Fruit fly (Drosophila melanogaster) whole organism, adult: Measurements from ENCODE around the gene CG12035.

Experiments used
- CG11617 ChIP-seq: fragments of 200-800 bp; sonication (Bioruptor generic); optimal IDR thresholded peaks from 2 replicates; lab custom pipeline; 2017; ENCODE audit warnings: mild to moderate bottlenecking, missing biosample characterization, missing genetic modification reagents, missing genetic modification characterization
- CG12768 ChIP-seq: fragments of 200-800 bp; sonication (Bioruptor generic); optimal IDR thresholded peaks from 2 replicates; lab custom pipeline; 2017; ENCODE audit warnings: missing biosample characterization, missing genetic modification characterization, mild to moderate bottlenecking, moderate library complexity, missing genetic modification reagents
- CG14711 ChIP-seq: fragments of 200-800 bp; sonication (Bioruptor generic); optimal IDR thresholded peaks from 2 replicates; lab custom pipeline; 2018; ENCODE audit warnings: missing biosample characterization, mild to moderate bottlenecking, missing genetic modification characterization, moderate library complexity
- CG1620 ChIP-seq: fragments of 200-800 bp; sonication (Bioruptor generic); optimal IDR thresholded peaks from 2 replicates; lab custom pipeline; 2016; ENCODE audit warnings: missing biosample characterization, missing genetic modification characterization
- CG33017 ChIP-seq: fragments of 200-800 bp; sonication (Bioruptor generic); optimal IDR thresholded peaks from 2 replicates; lab custom pipeline; 2018; ENCODE audit warnings: missing biosample characterization, mild to moderate bottlenecking, missing genetic modification characterization, moderate library complexity
- CG5204 ChIP-seq: fragments of 200-800 bp; sonication (Bioruptor generic); optimal IDR thresholded peaks from 2 replicates; lab custom pipeline; 2016; ENCODE audit warnings: missing biosample characterization, missing genetic modification characterization
- CG7045 ChIP-seq: fragments of 200-800 bp; sonication (Bioruptor generic); optimal IDR thresholded peaks from 2 replicates; lab custom pipeline; 2017; ENCODE audit warnings: missing biosample characterization, mild to moderate bottlenecking, missing genetic modification characterization
- CG7101 ChIP-seq: fragments of 200-800 bp; sonication (Bioruptor generic); optimal IDR thresholded peaks from 2 replicates; lab custom pipeline; 2018; ENCODE audit warnings: missing biosample characterization, mild to moderate bottlenecking, missing genetic modification characterization, moderate library complexity
- Clk ChIP-seq: fragments of 200-800 bp; sonication (Bioruptor generic); optimal IDR thresholded peaks from 2 replicates; lab custom pipeline; 2017; ENCODE audit warnings: missing biosample characterization, missing genetic modification characterization
- Crg-1 ChIP-seq: fragments of 200-800 bp; sonication (Bioruptor generic); optimal IDR thresholded peaks from 2 replicates; lab custom pipeline; 2016; ENCODE audit warnings: missing biosample characterization, missing genetic modification characterization
- Hr96 ChIP-seq: fragments of 200-800 bp; sonication (Bioruptor generic); optimal IDR thresholded peaks from 2 replicates; lab custom pipeline; 2016; ENCODE audit warnings: missing biosample characterization, missing genetic modification characterization
- Mnt ChIP-seq: fragments of 200-800 bp; sonication (Bioruptor generic); optimal IDR thresholded peaks from 2 replicates; lab custom pipeline; 2016; ENCODE audit warnings: missing biosample characterization, mild to moderate bottlenecking, missing genetic modification characterization
- bab1 ChIP-seq: fragments of 200-800 bp; sonication (Bioruptor generic); optimal IDR thresholded peaks from 3 replicates; lab custom pipeline; 2019; ENCODE audit warnings: missing biosample characterization, mild to moderate bottlenecking, missing genetic modification characterization, moderate library complexity
- cic ChIP-seq: fragments of 200-800 bp; sonication (Bioruptor generic); optimal IDR thresholded peaks from 2 replicates; lab custom pipeline; 2017; ENCODE audit warnings: missing biosample characterization, mild to moderate bottlenecking, missing genetic modification characterization, moderate library complexity
- cnc ChIP-seq, 2 experiments: fragments of >200 bp; optimal IDR thresholded peaks; 2 replicates each; lab custom pipeline; 2017
- kay ChIP-seq: fragments of 200-800 bp; sonication (Bioruptor generic); peaks from one replicate; lab custom pipeline; 2016; ENCODE audit warnings: missing biosample characterization, missing genetic modification characterization, borderline replicate concordance
- ovo ChIP-seq: fragments of 200-800 bp; sonication (Bioruptor generic); optimal IDR thresholded peaks from 2 replicates; lab custom pipeline; 2016; ENCODE audit warnings: missing biosample characterization, missing genetic modification characterization
- pad ChIP-seq: fragments of 200-800 bp; sonication (Bioruptor generic); optimal IDR thresholded peaks from 3 replicates; lab custom pipeline; 2017; ENCODE audit warnings: missing biosample characterization, missing genetic modification characterization, mild to moderate bottlenecking, moderate library complexity, missing genetic modification reagents
- tj ChIP-seq: fragments of 200-800 bp; sonication (Bioruptor generic); optimal IDR thresholded peaks from 3 replicates; lab custom pipeline; 2017; ENCODE audit warnings: missing biosample characterization, mild to moderate bottlenecking, missing genetic modification characterization, moderate library complexity
- toe ChIP-seq: fragments of 200-800 bp; sonication (Bioruptor generic); optimal IDR thresholded peaks from 2 replicates; lab custom pipeline; 2016; ENCODE audit warnings: missing biosample characterization, missing genetic modification characterization

The CG12035 gene

DNA sequence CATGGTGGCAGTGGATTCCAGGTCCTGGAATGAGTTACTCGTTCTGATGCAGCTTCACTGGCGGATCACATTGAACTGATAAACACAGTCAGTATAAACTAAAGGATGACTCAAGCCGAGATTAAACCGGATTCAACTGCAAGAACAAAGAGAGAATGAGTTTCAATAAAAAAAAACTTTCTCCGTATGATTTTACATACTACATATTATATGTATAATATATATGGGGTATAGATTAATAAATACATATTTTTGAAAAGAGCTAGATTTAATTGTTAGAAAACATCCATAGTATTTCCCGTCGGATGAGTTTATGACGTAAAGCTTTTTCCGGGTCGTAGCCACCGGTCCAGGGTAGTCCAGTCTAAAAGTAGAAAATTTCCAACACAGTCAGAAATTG, at the start of gene CG12035:
Gene CG12035, plus strand, starts transcription at position 301 of the 400 bp plus-strand sequence.
- TF ChIP-seq kay (GFP tag; lab: Kevin White, UChicago) (no peak), pad (GFP tag; lab: Kevin White, UChicago) (no peak), CG14711 (no peak), CG12768 (GFP tag; lab: Kevin White, UChicago) (no peak), ovo (GFP tag; lab: Kevin White, UChicago) (no peak), CG7101 (tag; lab: Kevin White, UChicago) (no peak), tj (no peak), CG7045 (GFP tag; lab: Kevin White, UChicago) (no peak), cic (GFP tag; lab: Kevin White, UChicago) (no peak), CG11617 (GFP tag; lab: Kevin White, UChicago) (no peak), CG1620 (GFP tag; lab: Kevin White, UChicago) (no peak), CG33017 (tag; lab: Kevin White, UChicago) (no peak), Clk (GFP tag; lab: Kevin White, UChicago) (no peak), Crg-1 (GFP tag; lab: Kevin White, UChicago) (no peak), Mnt (no peak), Hr96 (no peak), toe (no peak), CG5204 (no peak), cnc (optimal IDR thresholded peaks at IDR 0.05; lab: Kevin White, UChicago) (no peak)

DNA sequence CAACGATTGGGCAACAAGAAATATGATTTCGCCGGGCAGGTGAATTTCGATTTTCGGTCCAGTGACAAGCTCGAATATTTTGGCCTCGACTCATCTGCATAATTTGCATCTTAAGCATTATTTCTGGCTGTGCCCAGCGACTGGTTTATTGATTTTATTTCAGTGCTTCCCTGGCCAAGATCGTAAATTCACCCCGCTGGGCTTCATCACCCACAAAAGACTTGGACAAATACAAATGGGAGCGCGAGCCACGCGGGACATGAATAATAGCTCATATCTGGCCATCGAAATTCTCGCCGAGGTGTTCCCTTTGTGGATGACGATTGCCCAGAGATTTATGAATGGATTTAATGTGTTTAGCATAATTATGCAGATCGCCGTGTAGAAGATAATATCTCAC, 48.9 kb upstream of the CG12035 start:
- TF ChIP-seq CG12768 (GFP tag; lab: Kevin White, UChicago), result no peak
- no peak for TF ChIP-seq CG11617 (GFP tag; lab: Kevin White, UChicago)
- no peak for TF ChIP-seq CG7045 (GFP tag; lab: Kevin White, UChicago)
- no peak for TF ChIP-seq kay (GFP tag; lab: Kevin White, UChicago)
- TF ChIP-seq Mnt, result no peak
- TF ChIP-seq Crg-1 (GFP tag; lab: Kevin White, UChicago), result no peak
- no peak for TF ChIP-seq tj
- TF ChIP-seq CG33017 (tag; lab: Kevin White, UChicago), result no peak
- TF ChIP-seq Hr96, result no peak
- no peak for TF ChIP-seq toe
- no peak for TF ChIP-seq Clk (GFP tag; lab: Kevin White, UChicago)
- no peak for TF ChIP-seq cic (GFP tag; lab: Kevin White, UChicago)
- no peak for TF ChIP-seq ovo (GFP tag; lab: Kevin White, UChicago)
- TF ChIP-seq CG1620 (GFP tag; lab: Kevin White, UChicago), result no peak
- TF ChIP-seq cnc (optimal IDR thresholded peaks at IDR 0.05; lab: Kevin White, UChicago), result no peak

DNA sequence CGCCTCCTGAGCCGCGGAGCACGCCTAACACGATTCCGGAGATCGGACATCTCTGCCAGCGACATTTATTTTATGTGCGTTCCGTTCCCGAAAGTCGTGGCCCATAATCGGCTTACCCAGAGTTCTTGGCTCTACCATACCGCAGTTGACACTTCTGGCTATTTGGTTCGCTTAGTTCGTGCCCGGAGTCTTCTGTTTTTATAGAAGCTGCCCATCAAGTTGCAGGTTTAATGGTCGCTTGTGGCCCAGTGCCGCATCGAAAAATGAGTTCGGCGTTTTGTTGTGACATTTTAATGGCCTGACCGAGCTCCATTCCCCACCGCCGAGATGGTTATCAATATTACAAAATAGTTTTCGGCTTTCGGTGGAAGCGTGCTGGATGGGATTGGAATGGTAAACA, 48.0 kb upstream of the CG12035 start:
- TF ChIP-seq CG1620 (GFP tag; lab: Kevin White, UChicago) (no peak), Mnt (no peak), kay (GFP tag; lab: Kevin White, UChicago) (no peak), CG5204 (no peak), Clk (GFP tag; lab: Kevin White, UChicago) (no peak), CG12768 (GFP tag; lab: Kevin White, UChicago) (no peak), cnc (optimal IDR thresholded peaks at IDR 0.05; lab: Kevin White, UChicago) (no peak), CG7101 (tag; lab: Kevin White, UChicago) (no peak), tj (no peak), CG14711 (no peak), Hr96 (no peak)

DNA sequence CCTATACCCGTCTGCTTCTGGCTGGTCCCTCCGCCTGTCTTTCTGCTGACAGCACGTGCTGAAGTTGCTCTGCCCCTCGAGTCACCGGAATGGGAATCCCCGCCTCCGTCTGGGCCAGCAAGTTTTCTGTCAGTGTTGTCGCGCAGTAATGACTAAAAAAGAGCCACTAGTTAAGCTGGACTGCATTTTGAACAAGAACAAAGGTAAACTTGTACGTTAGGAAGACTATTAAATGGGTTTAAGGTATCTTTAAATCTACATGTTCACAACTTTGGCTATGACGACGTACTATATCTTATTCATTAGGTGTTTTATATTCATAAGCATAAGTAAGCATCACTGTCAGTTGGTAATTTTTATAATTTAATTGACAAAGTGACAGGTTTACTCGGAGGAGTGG, 44.8 kb upstream of the CG12035 start:
- TF ChIP-seq cic (GFP tag; lab: Kevin White, UChicago) (no peak), CG12768 (GFP tag; lab: Kevin White, UChicago) (no peak), kay (GFP tag; lab: Kevin White, UChicago) (no peak), toe (no peak), tj (no peak), CG14711 (no peak), Hr96 (no peak), bab1 (GFP tag; lab: Kevin White, UChicago) (no peak), CG7045 (GFP tag; lab: Kevin White, UChicago) (no peak), CG5204 (no peak), CG1620 (GFP tag; lab: Kevin White, UChicago) (no peak)

DNA sequence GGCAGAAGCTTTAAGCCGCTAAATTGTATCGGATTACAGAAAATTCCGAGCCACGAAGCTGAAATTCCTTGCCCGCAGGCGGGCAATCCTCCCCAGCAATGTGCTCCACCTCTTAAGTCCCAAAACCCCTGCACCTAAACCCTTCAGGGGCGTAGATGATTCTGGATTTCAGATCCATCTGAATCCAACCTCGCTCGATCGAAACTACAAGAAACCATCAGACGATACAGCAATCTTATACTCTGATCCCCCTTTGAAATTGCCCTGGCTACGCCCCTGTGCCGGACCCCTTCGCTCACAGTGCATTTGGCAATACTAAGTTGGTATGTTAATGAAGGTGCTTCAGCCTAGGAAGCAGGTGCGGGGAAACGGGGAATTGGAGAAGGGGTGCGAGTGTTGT, 41.1 kb upstream of the CG12035 start:
- no peak for TF ChIP-seq bab1 (GFP tag; lab: Kevin White, UChicago)
- no peak for TF ChIP-seq CG7045 (GFP tag; lab: Kevin White, UChicago)
- no peak for TF ChIP-seq Clk (GFP tag; lab: Kevin White, UChicago)
- no peak for TF ChIP-seq tj
- no peak for TF ChIP-seq pad (GFP tag; lab: Kevin White, UChicago)
- TF ChIP-seq cnc (optimal IDR thresholded peaks at IDR 0.05; lab: Kevin White, UChicago), result no peak
- no peak for TF ChIP-seq CG5204
- TF ChIP-seq CG11617 (GFP tag; lab: Kevin White, UChicago), result no peak
- TF ChIP-seq CG33017 (tag; lab: Kevin White, UChicago), result no peak
- no peak for TF ChIP-seq CG14711
- no peak for TF ChIP-seq CG1620 (GFP tag; lab: Kevin White, UChicago)
- no peak for TF ChIP-seq Mnt
- TF ChIP-seq Hr96, result no peak
- no peak for TF ChIP-seq Crg-1 (GFP tag; lab: Kevin White, UChicago)
- no peak for TF ChIP-seq toe
- no peak for TF ChIP-seq kay (GFP tag; lab: Kevin White, UChicago)

DNA sequence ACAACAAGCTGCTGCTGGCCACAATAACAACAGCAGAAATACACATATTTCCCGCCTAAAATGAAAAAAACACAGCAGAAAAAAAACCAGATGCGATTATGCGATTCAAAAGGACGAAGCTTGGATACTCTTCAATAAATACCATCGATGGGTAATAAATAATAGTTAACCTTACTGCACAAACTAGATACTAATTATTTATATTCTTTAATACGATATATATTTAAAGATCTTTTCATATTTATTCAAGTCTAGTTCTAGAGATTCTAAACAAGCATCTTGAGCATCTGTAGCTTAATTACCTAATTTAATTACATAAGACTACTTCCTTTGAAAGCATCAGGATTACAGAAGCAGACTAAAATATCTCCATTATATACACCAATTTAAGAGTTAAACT, 36.0 kb upstream of the CG12035 start:
- TF ChIP-seq pad (GFP tag; lab: Kevin White, UChicago) (no peak), Crg-1 (GFP tag; lab: Kevin White, UChicago) (no peak), CG1620 (GFP tag; lab: Kevin White, UChicago) (no peak), CG33017 (tag; lab: Kevin White, UChicago) (no peak), toe (no peak), CG11617 (GFP tag; lab: Kevin White, UChicago) (no peak), tj (no peak), bab1 (GFP tag; lab: Kevin White, UChicago) (no peak), cnc (optimal IDR thresholded peaks at IDR 0.05; lab: Kevin White, UChicago) (no peak), CG7045 (GFP tag; lab: Kevin White, UChicago) (no peak), CG12768 (GFP tag; lab: Kevin White, UChicago) (no peak), cic (GFP tag; lab: Kevin White, UChicago) (no peak), kay (GFP tag; lab: Kevin White, UChicago) (no peak), Mnt (no peak), CG5204 (no peak), ovo (GFP tag; lab: Kevin White, UChicago) (no peak), Clk (GFP tag; lab: Kevin White, UChicago) (no peak), Hr96 (no peak), CG14711 (no peak)
